Worm (Caenorhabditis elegans) whole organism, L4/young adult: ENCODE data around the gene tyr-2.

Experiments
- W03F9.2 ChIP-seq: fragments of 150-350 bp; optimal IDR thresholded peaks from 2 replicates; lab custom pipeline; 2014; ENCODE audit warnings: missing biosample characterization, missing genetic modification characterization
- dao-5 ChIP-seq: sonication (generic microtip); optimal IDR thresholded peaks from 2 replicates; lab custom pipeline; 2016; ENCODE audit warnings: missing genotype, missing genetic modification characterization, moderate library complexity, missing compliant biosample characterization
- him-1 ChIP-seq: sonication (generic microtip); optimal IDR thresholded peaks from 2 replicates; lab custom pipeline; 2016; ENCODE audit warnings: missing genotype, missing genetic modification reagents, missing genetic modification characterization, missing compliant biosample characterization

Gene tyr-2

DNA sequence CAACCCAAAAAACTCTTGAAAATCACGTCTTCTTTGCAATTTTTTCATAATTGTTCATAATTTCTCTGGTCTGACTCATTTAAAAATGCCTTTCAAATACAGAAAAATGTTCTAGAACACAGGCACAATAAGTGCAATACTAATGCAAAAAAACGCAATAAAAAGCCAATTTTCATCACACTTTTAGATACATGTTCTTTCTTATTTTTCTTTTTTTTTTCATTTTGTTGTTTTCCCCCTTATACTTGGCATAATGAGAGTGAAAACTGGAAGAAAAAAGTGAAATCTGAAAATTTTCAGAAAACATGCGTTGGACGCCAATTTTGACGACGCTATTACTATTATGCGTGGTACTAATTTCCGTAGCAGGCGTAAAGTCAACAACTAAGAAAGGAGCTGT is at the start of gene tyr-2:
Gene tyr-2, plus strand, starts transcription at position 301 of the 400 bp plus-strand sequence.
- TF ChIP-seq him-1 (tag; lab: Kevin White, UChicago) (no peak), dao-5 (tag; lab: Kevin White, UChicago) (no peak), W03F9.2 (tag; lab: Kevin White, UChicago) (no peak)

DNA sequence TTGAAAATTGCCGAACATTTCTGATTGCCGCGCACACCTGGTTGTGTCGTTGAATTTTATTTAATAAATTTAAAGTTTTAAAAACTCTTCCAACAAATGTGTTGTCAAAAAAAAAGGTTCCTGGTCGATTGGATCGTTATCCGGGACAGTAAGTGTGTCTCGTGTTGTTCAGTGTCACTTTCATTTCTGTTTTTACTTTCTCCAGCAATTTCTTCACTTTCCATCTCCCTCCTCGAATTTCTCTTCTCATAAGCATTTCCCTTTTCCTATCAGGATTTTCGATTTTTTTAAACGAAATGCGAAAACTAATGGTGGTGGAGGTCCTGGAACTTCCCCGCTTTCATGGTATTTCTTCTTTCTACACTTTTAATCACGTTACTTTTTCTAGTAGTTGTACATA is 48.4 kb upstream of the tyr-2 start:
- TF ChIP-seq dao-5 (tag; lab: Kevin White, UChicago): no peak
- no peak for TF ChIP-seq W03F9.2 (tag; lab: Kevin White, UChicago)
- TF ChIP-seq him-1 (tag; lab: Kevin White, UChicago): no peak

DNA sequence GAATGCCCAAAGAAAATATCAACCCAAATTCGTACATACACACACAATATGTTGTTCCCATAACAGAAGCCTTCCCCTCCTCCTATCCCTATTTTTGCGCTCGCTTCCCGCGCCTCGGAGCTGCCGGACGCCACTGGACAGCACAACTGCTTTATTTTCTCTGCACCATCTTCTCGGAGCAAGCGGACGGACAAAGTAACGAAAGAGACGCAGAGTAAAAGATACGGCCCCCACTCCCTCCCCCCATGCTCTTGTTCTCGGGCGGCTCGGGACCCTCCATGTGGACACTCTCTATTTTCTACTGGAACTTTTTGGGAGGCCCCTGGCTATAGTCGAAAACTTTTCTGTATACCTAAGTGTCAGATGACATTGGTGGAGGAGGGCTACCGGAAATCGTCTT is 46.2 kb upstream of the tyr-2 start:
- TF ChIP-seq dao-5 (tag; lab: Kevin White, UChicago) (no peak), him-1 (tag; lab: Kevin White, UChicago) (peak; percentile 64)

DNA sequence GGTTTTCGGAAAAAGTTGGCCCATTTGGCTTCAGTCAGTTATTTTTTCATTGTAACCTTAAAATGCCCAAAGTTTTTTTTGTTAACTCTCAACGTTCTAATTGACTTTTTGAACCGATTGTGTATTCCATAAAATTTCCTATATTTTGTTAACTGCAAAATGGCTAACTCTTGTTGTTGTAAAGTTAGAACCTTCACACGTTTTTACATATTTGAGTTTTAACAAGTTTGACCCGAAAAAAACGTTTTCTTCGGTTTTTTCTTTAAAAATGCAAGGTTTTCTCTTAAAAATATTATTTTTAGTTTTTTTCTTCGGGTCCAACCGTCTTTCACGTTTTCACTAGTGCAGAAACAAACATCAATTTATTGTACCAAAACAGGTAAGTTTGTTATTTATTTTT is 42.3 kb upstream of the tyr-2 start, which contains the start of gene lit-1:
Gene lit-1, plus strand, starts transcription at position 301 of the 400 bp plus-strand sequence.
- TF ChIP-seq W03F9.2 (tag; lab: Kevin White, UChicago): no peak
- TF ChIP-seq dao-5 (tag; lab: Kevin White, UChicago): no peak
- no peak for TF ChIP-seq him-1 (tag; lab: Kevin White, UChicago)

DNA sequence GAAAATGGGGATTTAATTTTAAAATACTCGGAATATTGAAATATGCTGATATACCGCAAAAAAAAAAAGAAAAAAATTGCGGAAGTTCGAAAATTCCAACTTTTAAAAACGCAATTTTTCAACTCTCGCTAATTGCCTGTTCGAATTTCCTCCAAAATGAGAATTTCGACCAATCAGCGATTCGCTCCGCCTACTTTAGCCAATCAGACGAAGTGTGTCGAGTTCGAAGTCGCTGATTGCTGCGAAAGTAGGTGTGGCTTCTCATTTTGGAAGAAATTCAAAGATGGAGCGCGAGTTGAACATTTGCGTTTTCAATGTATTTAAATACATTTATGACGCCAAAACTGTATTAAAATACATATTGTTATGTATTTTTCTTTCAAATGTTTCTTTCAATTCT is 35.6 kb upstream of the tyr-2 start:
- TF ChIP-seq him-1 (tag; lab: Kevin White, UChicago) (no peak), dao-5 (tag; lab: Kevin White, UChicago) (no peak), W03F9.2 (tag; lab: Kevin White, UChicago) (no peak)

DNA sequence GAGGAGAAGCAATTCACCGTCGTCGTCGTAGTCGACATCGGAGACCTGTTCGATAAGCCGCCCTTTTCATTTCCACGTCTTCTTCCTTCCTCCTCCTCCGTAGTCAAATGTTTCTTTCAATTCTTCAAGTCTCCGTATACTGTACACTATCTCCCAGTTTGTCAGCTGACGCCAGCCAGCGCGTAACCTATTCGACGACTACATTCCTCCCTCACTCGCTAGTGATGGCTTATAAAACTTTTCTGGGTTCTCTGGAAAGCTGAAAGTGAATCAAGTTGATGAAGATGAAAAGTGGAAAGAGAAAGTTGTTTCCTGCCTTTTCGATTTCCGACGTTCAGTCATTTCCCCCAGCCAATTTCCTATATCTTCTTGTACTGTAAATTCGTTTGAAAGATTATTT is 34.9 kb upstream of the tyr-2 start:
- TF ChIP-seq dao-5 (tag; lab: Kevin White, UChicago) (no peak), him-1 (tag; lab: Kevin White, UChicago) (no peak), W03F9.2 (tag; lab: Kevin White, UChicago) (no peak)

DNA sequence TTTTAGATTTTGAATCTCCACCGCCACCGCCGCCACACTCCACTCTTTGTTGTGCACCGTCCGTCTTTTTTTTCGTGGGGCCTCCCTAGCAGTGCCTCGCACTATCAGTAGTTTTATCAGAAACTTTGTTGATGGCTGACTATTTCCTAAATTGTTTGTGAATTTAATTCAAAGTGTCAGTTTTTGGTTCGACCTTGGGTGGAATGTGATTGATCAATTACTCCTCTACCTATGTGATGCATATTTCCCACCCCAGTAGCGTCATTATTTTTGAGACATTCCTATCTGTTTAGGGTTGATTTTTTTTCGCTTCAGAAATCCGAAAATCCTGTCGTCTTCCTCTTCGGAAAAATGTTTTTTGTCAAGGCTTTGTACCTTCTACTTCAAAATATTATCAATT is 33.4 kb upstream of the tyr-2 start:
- no peak for TF ChIP-seq him-1 (tag; lab: Kevin White, UChicago)

DNA sequence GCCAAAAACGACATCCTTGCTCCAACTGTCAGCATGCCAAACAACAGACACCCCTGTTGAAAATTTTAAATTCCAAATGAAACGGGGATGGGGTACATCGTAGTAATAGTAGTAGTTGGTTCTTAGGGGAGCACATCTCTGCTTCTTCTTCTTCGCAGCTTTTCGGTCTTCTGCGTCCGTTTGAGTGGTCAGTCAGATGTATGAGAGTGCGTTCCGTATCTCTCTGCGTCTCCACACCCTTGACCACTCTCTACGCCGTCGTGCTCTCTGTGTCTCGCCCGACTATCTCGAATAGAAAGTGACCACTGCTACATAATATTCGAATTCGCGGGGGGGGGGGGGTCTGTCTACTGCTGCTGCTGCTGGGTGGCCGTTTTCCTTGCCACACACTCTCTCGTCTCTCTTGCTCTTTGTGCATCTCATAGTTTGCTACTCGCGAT is 31.1 kb upstream of the tyr-2 start:
- TF ChIP-seq dao-5 (tag; lab: Kevin White, UChicago) (no peak), W03F9.2 (tag; lab: Kevin White, UChicago) (no peak), him-1 (tag; lab: Kevin White, UChicago) (no peak)

DNA sequence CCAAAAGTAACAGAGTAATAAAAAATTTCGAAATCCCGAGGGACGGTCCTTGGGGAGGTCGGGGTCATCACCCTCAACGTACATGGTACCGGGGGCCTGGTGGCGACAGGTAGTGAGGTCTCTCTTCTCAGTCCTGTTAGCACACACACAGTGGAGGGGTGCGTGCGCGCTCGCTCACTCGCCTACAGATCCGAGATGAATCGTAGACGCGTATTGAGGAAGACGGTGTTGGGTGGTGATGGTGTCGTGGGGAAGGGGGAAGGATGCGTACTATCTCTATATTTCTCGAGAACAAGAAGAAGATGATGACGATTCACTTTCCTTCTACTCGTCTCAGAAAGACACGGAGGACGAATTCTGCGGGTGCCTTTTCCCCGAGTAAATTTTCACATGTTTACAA is 30.2 kb upstream of the tyr-2 start:
- no peak for TF ChIP-seq dao-5 (tag; lab: Kevin White, UChicago)
- no peak for TF ChIP-seq W03F9.2 (tag; lab: Kevin White, UChicago)

DNA sequence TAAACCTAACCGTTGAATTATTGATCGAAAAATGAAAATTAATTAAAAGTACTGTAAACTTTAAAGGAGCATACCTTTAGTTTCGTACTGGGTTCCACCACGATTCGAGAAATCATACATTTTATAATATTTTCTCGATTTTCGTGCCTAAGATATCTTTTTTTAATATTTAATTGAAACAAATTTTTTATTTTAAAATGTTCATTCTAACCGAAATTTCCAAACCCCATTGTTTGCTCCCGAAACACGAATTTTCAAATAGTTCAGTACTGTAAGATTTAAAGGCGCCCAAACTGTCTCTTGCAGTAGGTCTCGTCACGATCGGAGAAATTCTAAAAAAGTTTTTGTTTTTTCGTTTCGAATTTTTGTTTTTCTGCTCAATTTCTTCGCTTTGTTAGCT is 29.1 kb upstream of the tyr-2 start:
- no peak for TF ChIP-seq him-1 (tag; lab: Kevin White, UChicago)
- TF ChIP-seq W03F9.2 (tag; lab: Kevin White, UChicago): no peak
- no peak for TF ChIP-seq dao-5 (tag; lab: Kevin White, UChicago)

DNA sequence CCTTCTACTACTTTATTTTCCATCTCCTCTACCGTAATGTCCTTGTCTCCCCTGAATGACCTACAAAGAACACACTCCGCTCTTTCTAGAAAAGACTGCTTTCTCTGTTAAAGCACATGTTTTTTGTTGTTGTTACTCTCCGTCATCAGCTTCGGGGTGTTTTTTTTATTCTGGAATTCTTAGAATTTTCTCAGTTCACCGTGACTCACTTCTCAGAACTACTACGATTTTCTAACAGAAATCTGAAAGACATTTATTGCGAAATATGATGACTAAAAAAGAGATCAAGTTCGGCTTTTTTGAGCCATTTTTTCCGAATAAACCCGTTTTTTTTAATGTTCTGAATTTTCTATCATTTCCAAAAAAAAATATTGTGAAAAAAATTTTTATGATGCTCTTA is 27.8 kb upstream of the tyr-2 start:
- TF ChIP-seq him-1 (tag; lab: Kevin White, UChicago): no peak
- no peak for TF ChIP-seq dao-5 (tag; lab: Kevin White, UChicago)
- TF ChIP-seq W03F9.2 (tag; lab: Kevin White, UChicago): no peak

DNA sequence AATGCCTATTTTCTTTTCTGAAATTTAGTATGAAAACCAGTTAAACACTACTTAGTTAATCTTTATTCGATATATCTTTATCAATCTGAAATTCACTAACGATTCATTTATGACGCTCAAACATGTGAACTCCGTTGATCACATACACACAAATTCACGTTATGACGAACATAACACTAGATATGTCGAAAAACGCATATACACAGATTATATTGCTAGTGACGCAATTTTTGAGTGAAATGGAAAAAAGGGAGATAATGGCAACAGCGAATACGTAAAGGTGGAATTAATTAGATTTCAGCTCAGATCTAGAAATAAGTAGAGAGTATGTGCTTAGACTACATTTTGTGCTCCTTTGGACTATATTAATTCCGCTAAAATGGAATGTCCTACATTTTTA is 27.2 kb upstream of the tyr-2 start:
- TF ChIP-seq dao-5 (tag; lab: Kevin White, UChicago) (no peak), W03F9.2 (tag; lab: Kevin White, UChicago) (no peak), him-1 (tag; lab: Kevin White, UChicago) (no peak)

DNA sequence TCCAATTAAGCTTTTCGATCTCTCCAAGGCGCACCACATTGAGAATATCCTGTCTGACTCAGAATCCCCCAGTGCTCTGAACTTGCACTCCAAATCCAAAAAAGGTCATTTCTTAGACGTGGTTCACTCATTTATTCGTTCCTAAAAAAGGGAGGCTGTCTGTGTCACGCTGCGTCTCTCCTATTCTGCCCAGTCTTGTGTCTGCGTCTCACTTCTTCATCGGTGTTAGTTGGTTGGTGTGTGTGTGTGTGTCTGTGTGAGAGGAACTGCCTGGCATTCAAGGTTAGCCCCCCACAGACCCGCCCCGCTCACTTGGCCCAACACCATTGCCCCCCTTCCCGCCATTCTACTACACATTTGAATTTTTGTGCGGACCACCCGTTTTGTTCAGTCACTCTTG is 26.5 kb upstream of the tyr-2 start:
- TF ChIP-seq him-1 (tag; lab: Kevin White, UChicago) (no peak), dao-5 (tag; lab: Kevin White, UChicago) (no peak), W03F9.2 (tag; lab: Kevin White, UChicago) (no peak)

DNA sequence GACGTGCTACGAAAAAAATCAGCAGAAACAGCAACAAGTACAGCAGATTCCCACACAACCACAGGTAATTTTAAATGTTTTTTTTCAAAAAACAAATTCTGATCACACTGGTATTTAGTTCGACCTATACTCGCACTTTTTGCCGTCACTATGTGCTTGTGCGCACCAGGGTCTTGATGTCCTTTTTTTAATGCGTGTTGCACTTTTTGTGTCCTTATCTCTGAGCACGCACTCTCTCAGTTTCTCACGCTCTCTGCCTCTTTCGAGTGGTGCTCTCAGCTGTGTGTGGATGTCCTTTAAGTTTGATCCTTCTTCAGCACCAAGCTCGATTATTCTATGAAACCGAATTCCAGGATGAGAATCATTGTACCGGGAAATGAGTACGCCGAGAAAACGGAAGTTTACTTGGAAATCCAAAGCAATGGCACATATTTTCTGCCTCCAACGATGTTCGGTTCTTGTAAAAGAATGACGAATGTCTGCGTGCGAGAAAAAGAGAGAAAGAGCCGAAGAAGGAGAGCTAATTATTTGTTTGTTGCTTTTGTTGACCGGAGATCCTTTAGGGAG is 25.5 kb upstream of the tyr-2 start:
- TF ChIP-seq dao-5 (tag; lab: Kevin White, UChicago) (no peak), W03F9.2 (tag; lab: Kevin White, UChicago) (no peak), him-1 (tag; lab: Kevin White, UChicago) (no peak)
